Worm (Caenorhabditis elegans) whole organism, L4 larva: ENCODE results near the gene set-23.

Experiments used
- D1046.2 ChIP-seq: fragments of 200-800 bp; sonication (Bioruptor generic); IDR thresholded peaks from 2 replicates; pipeline ENCODE4 v1.3.6; 2022; ENCODE audit warnings: missing genetic modification characterization, missing compliant biosample characterization
- F37D6.2 ChIP-seq: sonication (generic microtip); optimal IDR thresholded peaks from 2 replicates; lab custom pipeline; 2016; ENCODE audit warnings: mild to moderate bottlenecking, missing genetic modification characterization, missing compliant biosample characterization
- F49E8.2 ChIP-seq: sonication (generic microtip); optimal IDR thresholded peaks from 2 replicates; lab custom pipeline; 2016; ENCODE audit warnings: missing compliant biosample characterization, mild to moderate bottlenecking, missing genetic modification characterization, borderline replicate concordance
- R02D3.7 ChIP-seq: fragments of 150-350 bp; sonication (generic microtip); optimal IDR thresholded peaks from 3 replicates; lab custom pipeline; 2014; ENCODE audit warnings: missing biosample characterization, missing genetic modification characterization
- T20F7.1 ChIP-seq: fragments of 200-800 bp; sonication (Bioruptor generic); optimal IDR thresholded peaks from 2 replicates; lab custom pipeline; 2018; ENCODE audit warnings: mild to moderate bottlenecking, missing genetic modification characterization, missing compliant biosample characterization
- ZK337.2 ChIP-seq: fragments of 200-800 bp; sonication (Bioruptor generic); IDR thresholded peaks from 2 replicates; pipeline ENCODE4 v1.3.6; 2022; ENCODE audit warnings: missing genetic modification reagents, missing genetic modification characterization, missing compliant biosample characterization
- aha-1 ChIP-seq: fragments of 150-350 bp; peaks from one replicate; lab custom pipeline; 2014; ENCODE audit warnings: missing biosample characterization, missing genetic modification characterization
- ama-1 ChIP-seq: fragments of 150-350 bp; optimal IDR thresholded peaks from 2 replicates; lab custom pipeline; 2014; ENCODE audit warnings: inconsistent platforms, mixed read lengths
- ceh-28 ChIP-seq: fragments of 150-350 bp; optimal IDR thresholded peaks from 2 replicates; lab custom pipeline; 2014; ENCODE audit warnings: missing biosample characterization, missing genetic modification reagents, missing genetic modification characterization
- daf-16 ChIP-seq, 3 experiments: sonication (generic microtip); optimal IDR thresholded peaks; 2 replicates each; lab custom pipeline; 2016 to 2017; ENCODE audit warnings: missing genetic modification characterization in 3 of 3, missing genetic modification reagents in 3 of 3, mild to moderate bottlenecking in 2 of 3, missing compliant biosample characterization in 2 of 3, missing biosample characterization in 1 of 3, moderate library complexity in 1 of 3
- dmd-6 ChIP-seq: fragments of 200-800 bp; sonication (Bioruptor generic); IDR thresholded peaks from 2 replicates; pipeline ENCODE4 v1.3.6; 2022; ENCODE audit warnings: missing genetic modification reagents, missing genetic modification characterization, missing compliant biosample characterization
- dmd-8 ChIP-seq: fragments of 200-800 bp; sonication (Bioruptor generic); IDR thresholded peaks from 2 replicates; pipeline ENCODE4 v1.3.6; 2022; ENCODE audit warnings: missing genetic modification characterization, missing compliant biosample characterization
- dve-1 ChIP-seq: sonication (generic microtip); optimal IDR thresholded peaks from 2 replicates; lab custom pipeline; 2017; ENCODE audit warnings: antibody characterized with exemption, mild to moderate bottlenecking, missing genetic modification characterization, missing compliant biosample characterization; ENCODE audit not compliant: insufficient read depth
- egl-27 ChIP-seq: sonication (generic microtip); optimal IDR thresholded peaks from 3 replicates; lab custom pipeline; 2017; ENCODE audit warnings: missing biosample characterization, missing genetic modification reagents, missing genetic modification characterization
- hif-1 ChIP-seq, 2 experiments: sonication (generic microtip); optimal IDR thresholded peaks; 2 replicates each; lab custom pipeline; 2016 to 2017; ENCODE audit warnings: missing compliant biosample characterization in 2 of 2, missing genetic modification characterization in 2 of 2, missing genetic modification reagents in 2 of 2, missing genotype in 2 of 2, mild to moderate bottlenecking in 1 of 2
- hlh-11 ChIP-seq: fragments of 200-800 bp; sonication (Bioruptor generic); optimal IDR thresholded peaks from 2 replicates; lab custom pipeline; 2018; ENCODE audit warnings: mild to moderate bottlenecking, missing genetic modification characterization, missing compliant biosample characterization
- hlh-30 ChIP-seq: sonication (generic microtip); optimal IDR thresholded peaks from 2 replicates; lab custom pipeline; 2017; ENCODE audit warnings: antibody characterized with exemption, mild to moderate bottlenecking, missing genetic modification characterization, missing compliant biosample characterization; ENCODE audit not compliant: insufficient read depth
- jun-1 ChIP-seq: fragments of 150-350 bp; optimal IDR thresholded peaks from 2 replicates; lab custom pipeline; 2014; ENCODE audit warnings: missing biosample characterization, missing genetic modification reagents, missing genetic modification characterization
- lin-29 ChIP-seq: fragments of 200-800 bp; sonication (Bioruptor generic); IDR thresholded peaks from 2 replicates; pipeline ENCODE4 v1.3.6; 2022; ENCODE audit warnings: missing genetic modification reagents, missing genetic modification characterization, missing compliant biosample characterization
- lin-38 ChIP-seq: fragments of 200-800 bp; sonication (Bioruptor generic); IDR thresholded peaks from 2 replicates; pipeline ENCODE4 v1.3.6; 2022; ENCODE audit warnings: missing genetic modification reagents, missing genetic modification characterization, missing compliant biosample characterization
- lsy-2 ChIP-seq, 2 experiments: fragments of 150-350 bp in 1 of 2; sonication (generic microtip) in 1 of 2; optimal IDR thresholded peaks; 2 replicates each; lab custom pipeline; 2014 to 2017; ENCODE audit warnings: missing biosample characterization in 2 of 2, missing genetic modification characterization in 2 of 2
- madf-5 ChIP-seq, 2 experiments: fragments of 200-800 bp; sonication (Bioruptor generic); IDR thresholded peaks; 2 replicates each; pipeline ENCODE4 v1.3.6; 2022; ENCODE audit warnings: missing compliant biosample characterization in 2 of 2, missing genetic modification characterization in 2 of 2
- mdl-1 ChIP-seq, 2 experiments: fragments of 150-350 bp in 1 of 2; sonication (generic microtip) in 1 of 2; optimal IDR thresholded peaks; 2 replicates each; lab custom pipeline; 2014 to 2017; ENCODE audit warnings: missing biosample characterization in 2 of 2, missing genetic modification characterization in 2 of 2
- mep-1 ChIP-seq: fragments of 150-350 bp; sonication (generic microtip); optimal IDR thresholded peaks from 3 replicates; lab custom pipeline; 2014; ENCODE audit warnings: missing biosample characterization, missing genetic modification characterization
- mxl-2 ChIP-seq: fragments of 200-800 bp; sonication (Bioruptor generic); conservative IDR thresholded peaks from 2 replicates; pipeline ENCODE4 v1.3.6; 2022; ENCODE audit warnings: missing genetic modification reagents, missing genetic modification characterization, missing compliant biosample characterization
- nhr-11 ChIP-seq: fragments of 150-350 bp; optimal IDR thresholded peaks from 2 replicates; lab custom pipeline; 2014; ENCODE audit warnings: missing biosample characterization, missing genetic modification characterization
- nhr-111 ChIP-seq: fragments of 200-800 bp; sonication (Bioruptor generic); optimal IDR thresholded peaks from 2 replicates; lab custom pipeline; 2018; ENCODE audit warnings: mild to moderate bottlenecking, missing genetic modification characterization, missing compliant biosample characterization
- nhr-28 ChIP-seq: fragments of 150-350 bp; optimal IDR thresholded peaks from 2 replicates; lab custom pipeline; 2014; ENCODE audit warnings: missing biosample characterization, missing genetic modification characterization
- nhr-77 ChIP-seq: fragments of 150-350 bp; optimal IDR thresholded peaks from 2 replicates; lab custom pipeline; 2014; ENCODE audit warnings: missing biosample characterization, missing genetic modification characterization
- pha-4 ChIP-seq, 2 experiments: fragments of 150-350 bp in 1 of 2; fragments of 200-800 bp in 1 of 2; sonication (Bioruptor generic) in 1 of 2; IDR thresholded peaks in 1 of 2; optimal IDR thresholded peaks in 1 of 2; 2 replicates each; pipeline versions ENCODE4 v1.3.6 to Lab custom; 2014 to 2022; ENCODE audit warnings: missing genetic modification characterization in 2 of 2, missing genetic modification reagents in 2 of 2, missing biosample characterization in 1 of 2, missing compliant biosample characterization in 1 of 2
- snpc-1.2 ChIP-seq: fragments of 200-800 bp; sonication (Bioruptor generic); IDR thresholded peaks from 2 replicates; pipeline ENCODE4 v1.3.6; 2022; ENCODE audit warnings: missing genetic modification reagents, missing genetic modification characterization, missing compliant biosample characterization
- snpc-4 ChIP-seq: fragments of 150-350 bp; optimal IDR thresholded peaks from 2 replicates; lab custom pipeline; 2014; ENCODE audit warnings: missing biosample characterization, missing genetic modification characterization
- unc-62 ChIP-seq, 3 experiments: fragments of 150-350 bp in 1 of 3; sonication (generic microtip); optimal IDR thresholded peaks in 2 of 3; peaks in 1 of 3; 1 replicate in 1 of 3; 2 replicates in 2 of 3; lab custom pipeline; 2014 to 2017; ENCODE audit warnings: missing biosample characterization in 3 of 3, missing genetic modification characterization in 3 of 3, missing genetic modification reagents in 3 of 3, missing genotype in 1 of 3
- vab-7 ChIP-seq: fragments of 200-800 bp; sonication (Bioruptor generic); IDR thresholded peaks from 2 replicates; pipeline ENCODE4 v1.3.6; 2022; ENCODE audit warnings: missing genetic modification reagents, missing genetic modification characterization, missing compliant biosample characterization
- zip-11 ChIP-seq: fragments of 200-800 bp; sonication (Bioruptor generic); IDR thresholded peaks from 2 replicates; pipeline ENCODE4 v1.3.6; 2022; ENCODE audit warnings: missing genetic modification characterization, missing compliant biosample characterization
- ztf-11 ChIP-seq: fragments of 150-350 bp; optimal IDR thresholded peaks from 2 replicates; lab custom pipeline; 2014; ENCODE audit warnings: missing biosample characterization, missing genetic modification characterization

set-23 gene

ce11 chrIV:1637333-1637732, 35.9 kb downstream of the set-23 start:
- TF ChIP-seq unc-62 (GFP tag; optimal IDR thresholded peaks at IDR 0.05 in 1 of 2; lab: Kevin White, UChicago) = peak in 1 of 2 experiments; percentile 36
- TF ChIP-seq unc-62 (tag; optimal IDR thresholded peaks at IDR 0.05; lab: Kevin White, UChicago) = no peak
- no peak for TF ChIP-seq F49E8.2
- TF ChIP-seq snpc-1.2 (GFP tag; lab: Robert Waterston, UW) = no peak
- peak; percentile 13 for TF ChIP-seq ama-1 (lab: Kevin White, UChicago)
- peak; percentile 16; the same call in 1 of the 2 replicates for TF ChIP-seq pha-4 (GFP tag; IDR thresholded peaks at IDR 0.05; lab: Robert Waterston, UW)
- no peak for TF ChIP-seq pha-4 (tag; optimal IDR thresholded peaks at IDR 0.05; lab: Kevin White, UChicago)
- no peak for TF ChIP-seq daf-16 (GFP tag; optimal IDR thresholded peaks at IDR 0.05; lab: Kevin White, UChicago)
- peak; percentile 4 for TF ChIP-seq daf-16 (tag; optimal IDR thresholded peaks at IDR 0.05; lab: Kevin White, UChicago)
- peak; percentile 17; the same call in 1 of the 2 replicates for TF ChIP-seq vab-7 (GFP tag; lab: Robert Waterston, UW)

- TF ChIP-seq D1046.2 = 0 out of 2 replicates have a peak, but pooled peaks have one; percentile 5
- TF ChIP-seq, all 104 proteins: peak for 1; not testable (repeated sequence) for 103
Measured at ce11 chrIV:1645198-1645597, 43.7 kb downstream of the set-23 start, which contains the start of gene nhr-274. TSS of gene nhr-274 (minus strand) at chrIV:1645298.

ce11 chrIV:1649349-1649748, 47.9 kb downstream of the set-23 start:
- TF ChIP-seq aha-1 (peak; percentile 77), hif-1 (tag; optimal IDR thresholded peaks at IDR 0.05; lab: Kevin White, UChicago) (no peak)

- TF ChIP-seq unc-62 (GFP tag; optimal IDR thresholded peaks at IDR 0.05 in 1 of 2; lab: Kevin White, UChicago) (peak in 1 of 2 experiments; percentile 36), unc-62 (tag; optimal IDR thresholded peaks at IDR 0.05; lab: Kevin White, UChicago) (no peak), R02D3.7 (tag; lab: Kevin White, UChicago) (no peak), nhr-111 (GFP tag; lab: Kevin White, UChicago) (no peak), lin-29 (GFP tag; lab: Robert Waterston, UW) (no peak), aha-1 (peak; percentile 78), T20F7.1 (peak; percentile 50), ZK337.2 (GFP tag; lab: Robert Waterston, UW) (no peak), zip-11 (GFP tag; lab: Robert Waterston, UW) (no peak), snpc-1.2 (GFP tag; lab: Robert Waterston, UW) (no peak), mep-1 (tag; lab: Kevin White, UChicago) (peak; percentile 60), ceh-28 (no peak), dve-1 (tag; lab: Kevin White, UChicago) (peak; percentile 55), F37D6.2 (tag; lab: Kevin White, UChicago) (no peak), snpc-4 (tag; lab: Kevin White, UChicago) (no peak), dmd-6 (GFP tag; lab: Robert Waterston, UW) (peak; percentile 81), ztf-11 (tag; lab: Kevin White, UChicago) (no peak), hlh-11 (tag; lab: Kevin White, UChicago) (peak; percentile 69), nhr-77 (peak; percentile 0), egl-27 (tag; lab: Kevin White, UChicago) (no peak), mdl-1 (tag; optimal IDR thresholded peaks at IDR 0.05; lab: Kevin White, UChicago) (peak in 1 of 2 experiments; percentile 67), lsy-2 (tag; optimal IDR thresholded peaks at IDR 0.05; lab: Kevin White, UChicago) (peak in 1 of 2 experiments; percentile 54), mxl-2 (GFP tag; lab: Robert Waterston, UW) (no peak), jun-1 (tag; lab: Kevin White, UChicago) (no peak), ama-1 (lab: Kevin White, UChicago) (peak; percentile 11), vab-7 (GFP tag; lab: Robert Waterston, UW) (no peak), madf-5 (GFP tag; IDR thresholded peaks at IDR 0.05; lab: Robert Waterston, UW) (no peak), nhr-28 (tag; lab: Kevin White, UChicago) (peak; percentile 59), dmd-8 (GFP tag; lab: Robert Waterston, UW) (no peak), lin-38 (GFP tag; lab: Robert Waterston, UW) (no peak; the same call in 1 of the 2 replicates), nhr-11 (tag; lab: Kevin White, UChicago) (peak; percentile 10), hlh-30 (tag; lab: Kevin White, UChicago) (peak; percentile 79), hif-1 (tag; optimal IDR thresholded peaks at IDR 0.05; lab: Kevin White, UChicago) (peak in 1 of 2 experiments; percentile 44)
Measured at ce11 chrIV:1649794-1650193, 48.3 kb downstream of the set-23 start.
